Worm (Caenorhabditis elegans) whole organism, late embryonic: Measurements from ENCODE around the gene ceh-54.

Experiments
- C38D4.7 ChIP-seq: fragments of 200-800 bp; sonication (Bioruptor generic); optimal IDR thresholded peaks from 2 replicates; lab custom pipeline; 2018; ENCODE audit warnings: mild to moderate bottlenecking, missing genetic modification characterization, moderate library complexity, missing compliant biosample characterization
- Y22D7AL.16 ChIP-seq: sonication (generic microtip); optimal IDR thresholded peaks from 2 replicates; lab custom pipeline; 2016; ENCODE audit warnings: missing genetic modification characterization, missing compliant biosample characterization
- zip-5 ChIP-seq: sonication (generic microtip); optimal IDR thresholded peaks from 2 replicates; lab custom pipeline; 2016; ENCODE audit warnings: missing genetic modification characterization, missing compliant biosample characterization

DNA sequence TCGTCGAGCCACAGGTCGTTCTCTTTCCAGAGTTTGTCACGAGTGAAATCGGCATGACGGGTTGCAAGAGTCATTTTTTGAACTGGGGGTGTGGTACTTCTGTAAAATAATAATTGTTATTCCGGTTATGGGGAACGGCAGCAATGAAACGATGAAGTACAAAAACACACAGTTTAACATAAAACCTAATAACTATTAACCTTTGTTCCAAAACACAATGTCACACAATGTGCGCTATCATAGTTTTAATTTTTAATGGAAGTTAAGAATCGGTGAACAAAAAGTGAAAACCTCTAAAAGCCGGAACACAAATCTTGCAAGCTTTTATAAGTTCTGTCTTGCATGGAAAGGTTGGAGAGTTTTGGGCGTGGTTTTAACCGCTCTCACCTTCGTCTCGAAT, 41.4 kb upstream of the ceh-54 start, which contains the start of gene hsp-43:
- TF ChIP-seq zip-5 (no peak), C38D4.7 (GFP tag; lab: Kevin White, UChicago) (no peak), Y22D7AL.16 (tag; lab: Kevin White, UChicago) (no peak)
